Worm (Caenorhabditis elegans) whole organism, L1 larva: ENCODE measurements around the gene rike-1.

Experiments used
- ceh-82 ChIP-seq, 3 experiments: fragments of 150-350 bp in 1 of 3; sonication (generic microtip) in 2 of 3; optimal IDR thresholded peaks; 2 replicates each; lab custom pipeline; 2014 to 2017; ENCODE audit warnings: missing biosample characterization in 3 of 3, missing genetic modification characterization in 3 of 3
- isw-1 ChIP-seq: fragments of 200-800 bp; sonication (Bioruptor generic); IDR thresholded peaks from 2 replicates; pipeline ENCODE4 v1.3.6; 2022; ENCODE audit warnings: missing genetic modification characterization, missing compliant biosample characterization
- sox-4 ChIP-seq: sonication (generic microtip); optimal IDR thresholded peaks from 2 replicates; lab custom pipeline; 2016; ENCODE audit warnings: missing genetic modification characterization, missing compliant biosample characterization
- unc-62 ChIP-seq: fragments of 150-350 bp; optimal IDR thresholded peaks from 2 replicates; lab custom pipeline; 2014; ENCODE audit warnings: missing biosample characterization, missing genetic modification reagents, missing genetic modification characterization
- zag-1 ChIP-seq: fragments of 150-350 bp; optimal IDR thresholded peaks from 2 replicates; lab custom pipeline; 2014; ENCODE audit warnings: missing biosample characterization, missing genetic modification characterization

DNA sequence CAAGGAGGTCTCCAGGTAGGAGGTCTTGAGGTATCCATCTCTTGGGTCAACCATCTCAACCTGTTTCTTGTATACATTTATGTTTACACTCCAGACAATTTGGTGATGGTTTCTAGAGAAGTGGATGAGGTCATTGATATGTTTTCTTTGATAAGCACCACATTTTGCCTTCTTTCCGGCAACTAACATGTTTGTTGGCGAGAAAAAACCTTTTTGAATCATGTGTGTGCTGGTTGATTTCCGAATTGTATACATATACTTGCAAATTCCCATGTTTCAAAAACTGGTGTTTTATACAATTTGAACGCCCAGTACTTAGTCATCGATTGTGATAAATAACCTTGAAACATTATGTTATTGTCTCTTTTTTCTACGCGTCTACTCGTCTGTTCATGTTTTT lies 41.5 kb downstream of the rike-1 start:
- TF ChIP-seq unc-62 (GFP tag; lab: Kevin White, UChicago) (no peak), isw-1 (GFP tag; lab: Robert Waterston, UW) (no peak), sox-4 (tag; lab: Kevin White, UChicago) (no peak), zag-1 (no peak), ceh-82 (tag; optimal IDR thresholded peaks at IDR 0.05; lab: Kevin White, UChicago) (no peak)
